Fruit fly (Drosophila melanogaster) whole organism: Measurements from ENCODE around the gene elB.

Source experiments
- CG8478 ChIP-seq: fragments of >200 bp; optimal IDR thresholded peaks from 2 replicates; lab custom pipeline; 2018; ENCODE audit warnings: inconsistent platforms
- Dll ChIP-seq: fragments of >200 bp; optimal IDR thresholded peaks from 2 replicates; lab custom pipeline; 2017
- EcR ChIP-seq, 2 experiments: fragments of >200 bp; optimal IDR thresholded peaks; 2 replicates each; lab custom pipeline; 2017; ENCODE audit warnings: missing biosample characterization in 2 of 2, missing genetic modification characterization in 2 of 2, missing genetic modification reagents in 2 of 2
- pan ChIP-seq: fragments of >200 bp; optimal IDR thresholded peaks from 2 replicates; lab custom pipeline; 2017
- psq ChIP-seq: fragments of >200 bp; optimal IDR thresholded peaks from 2 replicates; lab custom pipeline; 2017
- usp ChIP-seq: fragments of >200 bp; optimal IDR thresholded peaks from 2 replicates; lab custom pipeline; 2017; ENCODE audit warnings: missing biosample characterization, missing genetic modification characterization, mixed read lengths

The elB gene

dm6 chr2L:14409428-14409933, at the start of gene elB:
elB (minus strand) TSS chr2L:14409549.
- no peak for TF ChIP-seq pan (lab: Kevin White, UChicago)
- peak; percentile 98 for TF ChIP-seq Dll (lab: Kevin White, UChicago)

- no peak for TF ChIP-seq CG8478 (lab: Kevin White, UChicago)
- no peak for TF ChIP-seq usp (GFP tag; lab: Kevin White, UChicago)
- no peak for TF ChIP-seq EcR (GFP tag; optimal IDR thresholded peaks at IDR 0.05; lab: Kevin White, UChicago)
- no peak for TF ChIP-seq Dll (lab: Kevin White, UChicago)
- no peak for TF ChIP-seq psq (lab: Kevin White, UChicago)
- TF ChIP-seq pan (lab: Kevin White, UChicago): no peak
Observed at dm6 chr2L:14458187-14458899, 49.0 kb upstream of the elB start.

dm6 chr2L:14457414-14457813, 48.1 kb upstream of the elB start:
- TF ChIP-seq pan (lab: Kevin White, UChicago) (no peak), Dll (lab: Kevin White, UChicago) (no peak), usp (GFP tag; lab: Kevin White, UChicago) (no peak), psq (lab: Kevin White, UChicago) (no peak), CG8478 (lab: Kevin White, UChicago) (no peak), EcR (GFP tag; optimal IDR thresholded peaks at IDR 0.05; lab: Kevin White, UChicago) (no peak)

dm6 chr2L:14456841-14457240, 47.5 kb upstream of the elB start:
- TF ChIP-seq EcR (GFP tag; optimal IDR thresholded peaks at IDR 0.05; lab: Kevin White, UChicago): no peak
- no peak for TF ChIP-seq usp (GFP tag; lab: Kevin White, UChicago)
- no peak for TF ChIP-seq Dll (lab: Kevin White, UChicago)
- no peak for TF ChIP-seq pan (lab: Kevin White, UChicago)
- no peak for TF ChIP-seq CG8478 (lab: Kevin White, UChicago)
- TF ChIP-seq psq (lab: Kevin White, UChicago): no peak

- TF ChIP-seq psq (lab: Kevin White, UChicago): no peak
- no peak for TF ChIP-seq CG8478 (lab: Kevin White, UChicago)
- no peak for TF ChIP-seq pan (lab: Kevin White, UChicago)
- TF ChIP-seq EcR (GFP tag; optimal IDR thresholded peaks at IDR 0.05; lab: Kevin White, UChicago): no peak
- no peak for TF ChIP-seq usp (GFP tag; lab: Kevin White, UChicago)
- no peak for TF ChIP-seq Dll (lab: Kevin White, UChicago)
Observed at dm6 chr2L:14456268-14456667, 46.9 kb upstream of the elB start.

- TF ChIP-seq usp (GFP tag; lab: Kevin White, UChicago) (no peak), Dll (lab: Kevin White, UChicago) (no peak), psq (lab: Kevin White, UChicago) (no peak), EcR (GFP tag; optimal IDR thresholded peaks at IDR 0.05; lab: Kevin White, UChicago) (no peak)
Observed at dm6 chr2L:14455131-14455530, 45.8 kb upstream of the elB start.

- no peak for TF ChIP-seq pan (lab: Kevin White, UChicago)
- TF ChIP-seq psq (lab: Kevin White, UChicago): no peak
- no peak for TF ChIP-seq usp (GFP tag; lab: Kevin White, UChicago)
- TF ChIP-seq EcR (GFP tag; optimal IDR thresholded peaks at IDR 0.05; lab: Kevin White, UChicago): no peak
- no peak for TF ChIP-seq CG8478 (lab: Kevin White, UChicago)
- no peak for TF ChIP-seq Dll (lab: Kevin White, UChicago)
Observed at dm6 chr2L:14454247-14454646, 44.9 kb upstream of the elB start.

dm6 chr2L:14452920-14453791, 43.8 kb upstream of the elB start:
- TF ChIP-seq usp (GFP tag; lab: Kevin White, UChicago): no peak
- no peak for TF ChIP-seq pan (lab: Kevin White, UChicago)
- no peak for TF ChIP-seq psq (lab: Kevin White, UChicago)
- no peak for TF ChIP-seq Dll (lab: Kevin White, UChicago)
- TF ChIP-seq EcR (GFP tag; optimal IDR thresholded peaks at IDR 0.05; lab: Kevin White, UChicago): no peak
- TF ChIP-seq CG8478 (lab: Kevin White, UChicago): no peak

dm6 chr2L:14451286-14451685, 41.9 kb upstream of the elB start:
- TF ChIP-seq Dll (lab: Kevin White, UChicago): no peak
- no peak for TF ChIP-seq pan (lab: Kevin White, UChicago)
- no peak for TF ChIP-seq CG8478 (lab: Kevin White, UChicago)
- TF ChIP-seq psq (lab: Kevin White, UChicago): no peak
- TF ChIP-seq usp (GFP tag; lab: Kevin White, UChicago): no peak
- TF ChIP-seq EcR (GFP tag; optimal IDR thresholded peaks at IDR 0.05; lab: Kevin White, UChicago): no peak

- no peak for TF ChIP-seq EcR (GFP tag; optimal IDR thresholded peaks at IDR 0.05; lab: Kevin White, UChicago)
- TF ChIP-seq usp (GFP tag; lab: Kevin White, UChicago): no peak
- no peak for TF ChIP-seq Dll (lab: Kevin White, UChicago)
- no peak for TF ChIP-seq pan (lab: Kevin White, UChicago)
- no peak for TF ChIP-seq CG8478 (lab: Kevin White, UChicago)
- no peak for TF ChIP-seq psq (lab: Kevin White, UChicago)
Observed at dm6 chr2L:14450822-14451221, 41.5 kb upstream of the elB start, which contains the start of gene CG15283. CG15283 (minus strand) TSS chr2L:14450922.
